Worm (Caenorhabditis elegans): ENCODE measurements around the gene W02F12.8.

W02F12.8 gene

ce11 chrV:6688392-6688791 lies 6.2 kb downstream of the W02F12.8 start, which contains the start of gene K11G9.5:
Gene K11G9.5, minus strand, starts transcription at chrV:6688492.
- TF ChIP-seq pat-9 (tag; optimal IDR thresholded peaks at IDR 0.05) = no peak

DNA sequence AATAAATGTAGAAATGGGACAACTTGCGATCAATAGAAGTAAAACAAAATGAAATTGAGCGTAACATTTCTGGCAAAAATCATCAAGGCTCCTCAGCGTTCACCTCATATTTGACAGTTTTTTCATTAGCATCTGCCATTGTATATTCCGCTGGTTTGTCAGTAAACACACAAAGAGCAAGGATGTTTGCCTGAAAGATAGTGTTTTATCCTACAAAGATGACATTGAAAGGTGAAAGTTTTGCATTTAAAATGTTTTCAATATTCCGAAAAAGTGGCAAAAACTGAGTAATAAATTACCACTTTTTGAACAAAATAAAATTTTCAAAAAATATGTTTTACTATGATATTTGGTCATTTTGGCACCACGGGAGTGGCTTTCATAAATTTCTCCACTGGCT lies 8.6 kb downstream of the W02F12.8 start:
- TF ChIP-seq pax-1 (tag; optimal IDR thresholded peaks at IDR 0.05) = no peak
- no peak for TF ChIP-seq unc-42 (tag; optimal IDR thresholded peaks at IDR 0.05)
- TF ChIP-seq nfya-1 (tag; optimal IDR thresholded peaks at IDR 0.05) = no peak
- TF ChIP-seq fkh-6 (tag; optimal IDR thresholded peaks at IDR 0.05) = no peak
- TF ChIP-seq dmd-4 (tag; optimal IDR thresholded peaks at IDR 0.05; ENCODE audit: borderline replicate concordance) = no peak
- no peak for TF ChIP-seq ceh-9 (tag; optimal IDR thresholded peaks at IDR 0.05)
- no peak for TF ChIP-seq ceh-45 (GFP tag; IDR thresholded peaks at IDR 0.05)
- no peak for TF ChIP-seq ceh-18 (tag; optimal IDR thresholded peaks at IDR 0.05)
- TF ChIP-seq eyg-1 (tag; optimal IDR thresholded peaks at IDR 0.05) = no peak
- TF ChIP-seq K09A11.1 (tag; optimal IDR thresholded peaks at IDR 0.05; ENCODE audit: insufficient read depth) = no peak
- TF ChIP-seq pha-2 (tag; optimal IDR thresholded peaks at IDR 0.05) = no peak

- TF ChIP-seq F13H6.1 (tag; optimal IDR thresholded peaks at IDR 0.05) = no peak
- TF ChIP-seq K02D7.2 (tag; optimal IDR thresholded peaks at IDR 0.05) = no peak
- TF ChIP-seq Y22D7AL.16 (tag; optimal IDR thresholded peaks at IDR 0.05) = no peak
- no peak for TF ChIP-seq unc-55 (GFP tag; optimal IDR thresholded peaks at IDR 0.05)
- TF ChIP-seq C38D4.7 (GFP tag; optimal IDR thresholded peaks at IDR 0.05) = no peak
- no peak for TF ChIP-seq lim-6 (tag; optimal IDR thresholded peaks at IDR 0.05)
- no peak for TF ChIP-seq ref-2 (tag; optimal IDR thresholded peaks at IDR 0.05)
- no peak for TF ChIP-seq fax-1 (tag; optimal IDR thresholded peaks at IDR 0.05)
- no peak for TF ChIP-seq ceh-34 (tag; optimal IDR thresholded peaks at IDR 0.05)
- no peak for TF ChIP-seq zip-5 (tag; optimal IDR thresholded peaks at IDR 0.05)
- TF ChIP-seq pros-1 (tag; optimal IDR thresholded peaks at IDR 0.05) = no peak
- no peak for TF ChIP-seq C08G9.2 (tag; optimal IDR thresholded peaks at IDR 0.05)
- TF ChIP-seq dve-1 (tag; optimal IDR thresholded peaks at IDR 0.05) = no peak
- TF ChIP-seq ceh-14 (tag; optimal IDR thresholded peaks at IDR 0.05) = no peak
- TF ChIP-seq ama-1 (optimal IDR thresholded peaks at IDR 0.05) = no peak
- no peak for TF ChIP-seq T23F11.4 (GFP tag; optimal IDR thresholded peaks at IDR 0.05)
Measured at ce11 chrV:6685499-6685898, 9.1 kb downstream of the W02F12.8 start.

DNA sequence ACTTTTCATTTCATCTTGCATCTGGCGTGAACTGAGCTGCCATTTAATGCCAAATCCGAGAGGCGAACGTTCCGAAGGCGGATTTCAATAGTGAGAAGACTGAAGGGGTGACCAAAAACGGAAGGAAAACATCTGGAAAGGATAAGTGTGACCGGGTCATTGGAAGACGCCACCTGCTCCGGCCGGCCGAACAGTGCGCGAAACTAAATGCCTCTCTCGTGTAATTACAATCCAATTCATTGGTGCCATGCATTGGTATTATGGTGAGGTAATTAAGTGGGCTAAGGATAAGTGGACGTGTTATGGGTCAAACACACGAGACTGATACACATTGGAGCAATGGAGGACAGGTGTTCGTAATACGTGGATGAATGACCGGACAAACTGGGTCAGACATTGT lies 10.0 kb downstream of the W02F12.8 start:
- no peak for TF ChIP-seq ttx-3 (tag; optimal IDR thresholded peaks at IDR 0.05)
- no peak for TF ChIP-seq lin-11 (tag; optimal IDR thresholded peaks at IDR 0.05)
- TF ChIP-seq sox-2 (GFP tag; IDR thresholded peaks at IDR 0.05) = peak; percentile 38
- TF ChIP-seq ceh-31 (tag; optimal IDR thresholded peaks at IDR 0.05) = peak; percentile 40
- no peak for TF ChIP-seq fkh-6 (tag; optimal IDR thresholded peaks at IDR 0.05)
- no peak for TF ChIP-seq unc-3 (GFP tag; conservative IDR thresholded peaks at IDR 0.05)
- TF ChIP-seq unc-3 (tag; optimal IDR thresholded peaks at IDR 0.05) = no peak
- no peak for TF ChIP-seq Y22D7AL.16 (tag; optimal IDR thresholded peaks at IDR 0.05)
- TF ChIP-seq ceh-22 (tag; optimal IDR thresholded peaks at IDR 0.05) = no peak
- TF ChIP-seq unc-42 (tag; optimal IDR thresholded peaks at IDR 0.05) = peak; percentile 43
- TF ChIP-seq ceh-48 (tag; optimal IDR thresholded peaks at IDR 0.05) = no peak
- no peak for TF ChIP-seq fax-1 (tag; optimal IDR thresholded peaks at IDR 0.05)
- TF ChIP-seq ama-1 (optimal IDR thresholded peaks at IDR 0.05) = no peak
- no peak for TF ChIP-seq syd-9 (tag; optimal IDR thresholded peaks at IDR 0.05)

- TF ChIP-seq nhr-11 (tag; optimal IDR thresholded peaks at IDR 0.05) (no peak), fax-1 (tag; optimal IDR thresholded peaks at IDR 0.05) (no peak), T23F11.4 (GFP tag; optimal IDR thresholded peaks at IDR 0.05) (no peak), che-1 (tag; optimal IDR thresholded peaks at IDR 0.05) (no peak), ceh-48 (tag; optimal IDR thresholded peaks at IDR 0.05) (no peak), hlh-15 (tag; optimal IDR thresholded peaks at IDR 0.05) (no peak), sox-2 (GFP tag; IDR thresholded peaks at IDR 0.05) (no peak), ceh-19 (GFP tag; optimal IDR thresholded peaks at IDR 0.05) (no peak), C38D4.7 (GFP tag; optimal IDR thresholded peaks at IDR 0.05) (no peak), ceh-31 (tag; optimal IDR thresholded peaks at IDR 0.05) (no peak), ceh-14 (tag; optimal IDR thresholded peaks at IDR 0.05) (no peak), F13H6.1 (tag; optimal IDR thresholded peaks at IDR 0.05) (no peak), ceh-34 (tag; optimal IDR thresholded peaks at IDR 0.05) (no peak), ahr-1 (tag; optimal IDR thresholded peaks at IDR 0.05) (no peak), C08G9.2 (tag; optimal IDR thresholded peaks at IDR 0.05) (no peak)
Measured at ce11 chrV:6683740-6684139, 10.8 kb downstream of the W02F12.8 start.

All from whole organism, late embryonic.